Worm (Caenorhabditis elegans) whole organism, L4 larva: ENCODE measurements around the gene R13A5.15.

Experiments used
- D1046.2 ChIP-seq: fragments of 200-800 bp; sonication (Bioruptor generic); IDR thresholded peaks from 2 replicates; pipeline ENCODE4 v1.3.6; 2022; ENCODE audit warnings: missing genetic modification characterization, missing compliant biosample characterization
- ceh-32 ChIP-seq: sonication (generic microtip); optimal IDR thresholded peaks from 2 replicates; lab custom pipeline; 2016; ENCODE audit warnings: mild to moderate bottlenecking, missing genetic modification characterization, missing compliant biosample characterization; ENCODE audit not compliant: poor library complexity
- ctbp-1 ChIP-seq: fragments of 200-800 bp; sonication (Bioruptor generic); IDR thresholded peaks from 2 replicates; pipeline ENCODE4 v1.3.6; 2022; ENCODE audit warnings: missing genetic modification reagents, missing genetic modification characterization, missing compliant biosample characterization
- daf-16 ChIP-seq, 3 experiments: sonication (generic microtip); optimal IDR thresholded peaks; 2 replicates each; lab custom pipeline; 2016 to 2017; ENCODE audit warnings: missing genetic modification characterization in 3 of 3, missing genetic modification reagents in 3 of 3, mild to moderate bottlenecking in 2 of 3, missing compliant biosample characterization in 2 of 3, missing biosample characterization in 1 of 3, moderate library complexity in 1 of 3
- dmd-8 ChIP-seq: fragments of 200-800 bp; sonication (Bioruptor generic); IDR thresholded peaks from 2 replicates; pipeline ENCODE4 v1.3.6; 2022; ENCODE audit warnings: missing genetic modification characterization, missing compliant biosample characterization
- jun-1 ChIP-seq: fragments of 150-350 bp; optimal IDR thresholded peaks from 2 replicates; lab custom pipeline; 2014; ENCODE audit warnings: missing biosample characterization, missing genetic modification reagents, missing genetic modification characterization
- lin-15B ChIP-seq: fragments of 150-350 bp; sonication (generic microtip); optimal IDR thresholded peaks from 3 replicates; lab custom pipeline; 2014; ENCODE audit warnings: missing biosample characterization, missing genetic modification characterization
- mes-2 ChIP-seq: sonication (generic microtip); optimal IDR thresholded peaks from 2 replicates; lab custom pipeline; 2016; ENCODE audit warnings: missing genotype, mild to moderate bottlenecking, missing genetic modification characterization, missing compliant biosample characterization; ENCODE audit not compliant: poor library complexity, severe bottlenecking
- nhr-10 ChIP-seq: fragments of 150-350 bp; optimal IDR thresholded peaks from 2 replicates; lab custom pipeline; 2014; ENCODE audit warnings: missing biosample characterization, missing genetic modification characterization
- sdz-12 ChIP-seq: fragments of 200-800 bp; sonication (Bioruptor generic); optimal IDR thresholded peaks from 2 replicates; lab custom pipeline; 2018; ENCODE audit warnings: mild to moderate bottlenecking, missing genetic modification characterization, missing compliant biosample characterization
- unc-39 ChIP-seq: sonication (generic microtip); optimal IDR thresholded peaks from 2 replicates; lab custom pipeline; 2017; ENCODE audit warnings: missing biosample characterization, missing genetic modification characterization
- unc-62 ChIP-seq, 3 experiments: fragments of 150-350 bp in 1 of 3; sonication (generic microtip); optimal IDR thresholded peaks in 2 of 3; peaks in 1 of 3; 1 replicate in 1 of 3; 2 replicates in 2 of 3; lab custom pipeline; 2014 to 2017; ENCODE audit warnings: missing biosample characterization in 3 of 3, missing genetic modification characterization in 3 of 3, missing genetic modification reagents in 3 of 3, missing genotype in 1 of 3

DNA sequence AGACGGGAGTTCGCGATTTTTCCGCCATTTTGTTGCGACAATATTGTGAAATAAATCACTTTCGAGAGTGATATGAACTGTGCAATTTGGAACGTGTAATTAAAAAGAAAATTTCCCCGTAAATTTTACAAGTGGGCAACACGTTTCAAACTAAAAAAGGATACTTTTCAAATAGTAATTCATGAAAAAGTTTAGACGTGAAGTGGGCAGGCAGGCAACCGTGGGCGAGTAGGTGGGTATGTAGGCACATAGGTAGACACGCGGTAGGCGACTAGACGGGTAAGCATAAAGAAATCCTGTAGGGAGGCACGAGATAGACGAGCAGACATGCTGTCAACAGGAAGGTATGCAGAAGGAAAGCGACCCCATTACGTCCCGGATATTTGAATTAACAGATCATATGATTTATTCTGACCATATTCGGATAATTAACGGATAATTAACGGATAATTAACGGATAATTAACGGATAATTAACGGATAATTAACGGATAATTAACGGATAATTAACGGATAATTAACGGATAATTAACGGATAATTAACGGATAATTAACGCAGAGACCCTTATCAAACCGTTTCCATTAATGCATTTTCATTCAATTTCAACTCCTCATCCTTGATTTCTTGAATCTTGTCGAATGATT, 5.3 kb upstream of the R13A5.15 start, which contains the start of gene R13A5.11:
- TF ChIP-seq lin-15B (tag; lab: Kevin White, UChicago), result no peak
- no peak for TF ChIP-seq mes-2 (tag; lab: Kevin White, UChicago)
- TF ChIP-seq sdz-12 (GFP tag; lab: Kevin White, UChicago), result no peak
- TF ChIP-seq ceh-32 (tag; lab: Kevin White, UChicago), result no peak
- no peak for TF ChIP-seq unc-62 (GFP tag; optimal IDR thresholded peaks at IDR 0.05 in 1 of 2; lab: Kevin White, UChicago)
- no peak for TF ChIP-seq unc-62 (tag; optimal IDR thresholded peaks at IDR 0.05; lab: Kevin White, UChicago)
- no peak for TF ChIP-seq daf-16 (GFP tag; optimal IDR thresholded peaks at IDR 0.05; lab: Kevin White, UChicago)
- no peak for TF ChIP-seq daf-16 (tag; optimal IDR thresholded peaks at IDR 0.05; lab: Kevin White, UChicago)
- no peak for TF ChIP-seq dmd-8 (GFP tag; lab: Robert Waterston, UW)
- no peak for TF ChIP-seq D1046.2 (GFP tag; lab: Robert Waterston, UW)
- no peak for TF ChIP-seq nhr-10 (tag; lab: Kevin White, UChicago)
- no peak for TF ChIP-seq jun-1 (tag; lab: Kevin White, UChicago)
- no peak for TF ChIP-seq ctbp-1 (GFP tag; lab: Robert Waterston, UW)
- no peak for TF ChIP-seq unc-39 (tag; lab: Kevin White, UChicago)
